Worm (Caenorhabditis elegans) whole organism, L3 larva: ENCODE results near the gene F53C3.11.

Experiments
- aly-2 ChIP-seq: fragments of 150-350 bp; optimal IDR thresholded peaks from 2 replicates; lab custom pipeline; 2014; ENCODE audit warnings: missing biosample characterization, missing genetic modification characterization
- ama-1 ChIP-seq: fragments of 150-350 bp; optimal IDR thresholded peaks from 2 replicates; lab custom pipeline; 2018
- fos-1 ChIP-seq: fragments of 150-350 bp; optimal IDR thresholded peaks from 2 replicates; lab custom pipeline; 2014; ENCODE audit warnings: missing biosample characterization, missing genetic modification characterization
- mdl-1 ChIP-seq: fragments of 150-350 bp; optimal IDR thresholded peaks from 2 replicates; lab custom pipeline; 2014; ENCODE audit warnings: missing biosample characterization, missing genetic modification characterization
- nhr-11 ChIP-seq: fragments of 150-350 bp; optimal IDR thresholded peaks from 2 replicates; lab custom pipeline; 2014; ENCODE audit warnings: missing biosample characterization, missing genetic modification characterization
- nhr-25 ChIP-seq: sonication (generic microtip); optimal IDR thresholded peaks from 2 replicates; lab custom pipeline; 2017; ENCODE audit warnings: missing biosample characterization, missing genetic modification characterization
- nhr-77 ChIP-seq: fragments of 150-350 bp; optimal IDR thresholded peaks from 2 replicates; lab custom pipeline; 2014; ENCODE audit warnings: missing biosample characterization, missing genetic modification characterization
- unc-62 ChIP-seq: fragments of 150-350 bp; sonication (generic microtip); optimal IDR thresholded peaks from 4 replicates; lab custom pipeline; 2014; ENCODE audit warnings: missing biosample characterization, missing genetic modification reagents, missing genetic modification characterization
- ztf-4 ChIP-seq: fragments of 150-350 bp; optimal IDR thresholded peaks from 2 replicates; lab custom pipeline; 2014; ENCODE audit warnings: missing biosample characterization, missing genetic modification characterization

DNA sequence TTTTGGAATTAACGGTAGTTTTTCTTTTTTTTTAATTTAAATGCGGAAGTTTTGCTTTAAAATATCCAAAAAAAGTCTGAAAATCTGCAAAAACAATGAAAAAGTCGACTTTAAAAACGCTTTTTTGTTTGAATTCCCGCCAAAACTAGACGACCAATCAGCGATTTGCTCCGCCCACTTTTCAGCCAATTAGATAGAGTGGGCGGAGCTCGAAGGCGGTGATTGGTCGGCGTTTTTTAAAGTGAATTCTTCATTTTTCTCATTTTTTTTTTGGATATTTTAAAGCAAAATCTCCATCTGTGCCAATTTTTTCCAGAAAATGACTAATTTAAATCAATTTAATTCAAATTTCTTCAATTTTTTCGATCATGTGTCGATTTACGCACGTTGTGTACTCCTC, 24.7 kb upstream of the F53C3.11 start:
- no peak for TF ChIP-seq fos-1
- TF ChIP-seq nhr-77 (tag; lab: Kevin White, UChicago) = no peak
- no peak for TF ChIP-seq unc-62 (GFP tag; lab: Kevin White, UChicago)
- no peak for TF ChIP-seq ztf-4 (tag; lab: Kevin White, UChicago)
- no peak for TF ChIP-seq nhr-25
- no peak for TF ChIP-seq mdl-1 (tag; lab: Kevin White, UChicago)
- no peak for TF ChIP-seq ama-1
- no peak for TF ChIP-seq aly-2 (tag; lab: Kevin White, UChicago)
- TF ChIP-seq nhr-11 (tag; lab: Kevin White, UChicago) = no peak
